Fruit fly (Drosophila melanogaster) S2 (cell line): Measurements from ENCODE around the gene CG14280.

Source experiments
- CG8478 ChIP-seq: fragments of >200 bp; optimal IDR thresholded peaks from 2 replicates; lab custom pipeline; 2018
- CTCF ChIP-seq, 2 experiments: fragments of >200 bp; optimal IDR thresholded peaks; 2 replicates each; lab custom pipeline; 2018

DNA sequence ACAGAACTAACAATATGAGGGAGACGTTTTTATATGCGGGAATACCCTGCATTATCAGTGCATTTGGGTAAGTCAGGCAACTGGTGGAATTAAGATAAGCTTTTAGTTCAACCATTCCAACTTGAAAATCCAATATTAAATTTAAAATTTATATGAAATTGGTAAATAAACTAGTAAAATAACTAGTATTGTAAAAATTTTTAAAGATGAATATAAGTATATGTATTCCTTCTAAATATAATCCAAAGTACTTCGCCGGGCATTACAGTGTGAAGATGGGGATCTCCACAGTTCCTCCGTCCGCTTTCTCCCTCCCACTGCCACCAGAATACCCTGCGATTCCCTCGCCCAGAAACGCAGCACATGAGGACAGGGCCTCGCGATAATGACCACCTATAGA, 26.3 kb downstream of the CG14280 start:
- TF ChIP-seq CG8478 (lab: Kevin White, UChicago): no peak
- TF ChIP-seq CTCF (optimal IDR thresholded peaks at IDR 0.05; lab: Kevin White, UChicago): no peak
